Fruit fly (Drosophila melanogaster) whole organism, embryonic: Measurements from ENCODE around the gene cype.

Experiments
- Adf1 ChIP-seq: fragments of 200-800 bp; sonication (Bioruptor generic); IDR thresholded peaks from 2 replicates; pipeline ENCODE4 v1.3.6; 2022; ENCODE audit warnings: missing biosample characterization, missing genetic modification characterization
- Atf3 ChIP-seq: fragments of 200-800 bp; sonication (Bioruptor generic); optimal IDR thresholded peaks from 3 replicates; lab custom pipeline; 2016; ENCODE audit warnings: missing biosample characterization, missing genetic modification characterization
- Bgb ChIP-seq: fragments of 200-800 bp; sonication (Bioruptor generic); IDR thresholded peaks from 2 replicates; pipeline ENCODE4 v1.3.6; 2022; ENCODE audit warnings: missing biosample characterization, missing genetic modification characterization; ENCODE audit not compliant: partially characterized antibody
- Bteb2 ChIP-seq: fragments of 200-800 bp; sonication (Bioruptor generic); optimal IDR thresholded peaks from 2 replicates; lab custom pipeline; 2016; ENCODE audit warnings: missing biosample characterization, missing genetic modification characterization
- CG1024 ChIP-seq: fragments of 200-800 bp; sonication (Bioruptor generic); IDR thresholded peaks from 2 replicates; pipeline ENCODE4 v1.3.6; 2022; ENCODE audit warnings: missing biosample characterization, missing genetic modification characterization
- CG10267 ChIP-seq: fragments of 200-800 bp; sonication (Bioruptor generic); optimal IDR thresholded peaks from 2 replicates; lab custom pipeline; 2018; ENCODE audit warnings: missing biosample characterization, mild to moderate bottlenecking, missing genetic modification characterization, moderate library complexity
- CG12769 ChIP-seq: fragments of 200-800 bp; sonication (Bioruptor generic); optimal IDR thresholded peaks from 2 replicates; lab custom pipeline; 2019; ENCODE audit warnings: missing biosample characterization, mild to moderate bottlenecking, missing genetic modification characterization, moderate library complexity
- CG12942 ChIP-seq: fragments of 200-800 bp; sonication (Bioruptor generic); optimal IDR thresholded peaks from 3 replicates; lab custom pipeline; 2016; ENCODE audit warnings: missing biosample characterization, missing genetic modification characterization
- CG13287 ChIP-seq: fragments of 200-800 bp; sonication (Bioruptor generic); IDR thresholded peaks from 2 replicates; pipeline ENCODE4 v1.3.6; 2022; ENCODE audit warnings: missing biosample characterization, missing genetic modification characterization; ENCODE audit not compliant: partially characterized antibody
- CG15479 ChIP-seq: fragments of 200-800 bp; sonication (Bioruptor generic); optimal IDR thresholded peaks from 3 replicates; lab custom pipeline; 2019; ENCODE audit warnings: missing biosample characterization, mild to moderate bottlenecking, missing genetic modification characterization, moderate library complexity
- CG18599 ChIP-seq: fragments of 200-800 bp; sonication (Bioruptor generic); optimal IDR thresholded peaks from 3 replicates; lab custom pipeline; 2017; ENCODE audit warnings: missing biosample characterization, missing genetic modification characterization, mild to moderate bottlenecking, moderate library complexity, missing genetic modification reagents
- CG2712 ChIP-seq: fragments of 200-800 bp; optimal IDR thresholded peaks from 3 replicates; lab custom pipeline; 2019; ENCODE audit warnings: missing biosample characterization, mild to moderate bottlenecking, missing genetic modification characterization, moderate library complexity
- CG4360 ChIP-seq: fragments of 200-800 bp; sonication (Bioruptor generic); IDR thresholded peaks from 2 replicates; pipeline ENCODE4 v1.3.6; 2022; ENCODE audit warnings: missing biosample characterization, missing genetic modification characterization
- CG43689 ChIP-seq: fragments of 200-800 bp; sonication (Bioruptor generic); IDR thresholded peaks from 2 replicates; pipeline ENCODE4 v1.3.6; 2022; ENCODE audit warnings: missing biosample characterization, missing genetic modification characterization
- CG4404 ChIP-seq: fragments of 200-800 bp; sonication (Bioruptor generic); IDR thresholded peaks from 2 replicates; pipeline ENCODE4 v1.3.6; 2022; ENCODE audit warnings: missing biosample characterization, missing genetic modification characterization
- CG4854 ChIP-seq: fragments of 200-800 bp; sonication (Bioruptor generic); optimal IDR thresholded peaks from 2 replicates; lab custom pipeline; 2016; ENCODE audit warnings: missing biosample characterization, missing genetic modification characterization, inconsistent platforms
- CG6683 ChIP-seq: fragments of 200-800 bp; sonication (Bioruptor generic); optimal IDR thresholded peaks from 2 replicates; lab custom pipeline; 2017; ENCODE audit warnings: missing biosample characterization, mild to moderate bottlenecking, missing genetic modification characterization, missing genetic modification reagents
- CG6689 ChIP-seq: fragments of 200-800 bp; sonication (Bioruptor generic); IDR thresholded peaks from 2 replicates; pipeline ENCODE4 v1.3.6; 2022; ENCODE audit warnings: missing biosample characterization, missing genetic modification characterization
- CG9437 ChIP-seq: fragments of 200-800 bp; sonication (Bioruptor generic); optimal IDR thresholded peaks from 2 replicates; lab custom pipeline; 2018; ENCODE audit warnings: missing biosample characterization, mild to moderate bottlenecking, missing genetic modification characterization
- CG9609 ChIP-seq: fragments of 200-800 bp; sonication (Bioruptor generic); optimal IDR thresholded peaks from 3 replicates; lab custom pipeline; 2016; ENCODE audit warnings: missing biosample characterization, missing genetic modification characterization
- D19A ChIP-seq: fragments of 200-800 bp; optimal IDR thresholded peaks from 3 replicates; lab custom pipeline; 2019; ENCODE audit warnings: missing biosample characterization, mild to moderate bottlenecking, missing genetic modification characterization, moderate library complexity
- ERR ChIP-seq: fragments of 200-800 bp; sonication (Bioruptor generic); optimal IDR thresholded peaks from 2 replicates; lab custom pipeline; 2016; ENCODE audit warnings: missing biosample characterization, missing genetic modification characterization
- Ets65A ChIP-seq: fragments of 200-800 bp; sonication (Bioruptor generic); peaks from one replicate; lab custom pipeline; 2016; ENCODE audit warnings: missing biosample characterization, missing genetic modification characterization
- Ets97D ChIP-seq: fragments of 200-800 bp; sonication (Bioruptor generic); optimal IDR thresholded peaks from 3 replicates; lab custom pipeline; 2016; ENCODE audit warnings: missing biosample characterization, missing genetic modification characterization
- HLH3B ChIP-seq: fragments of 200-800 bp; sonication (Bioruptor generic); IDR thresholded peaks from 2 replicates; pipeline ENCODE4 v1.3.6; 2022; ENCODE audit warnings: missing biosample characterization, missing genetic modification characterization
- HLHmδ ChIP-seq: fragments of 200-800 bp; sonication (Bioruptor generic); optimal IDR thresholded peaks from 2 replicates; lab custom pipeline; 2018; ENCODE audit warnings: missing biosample characterization, mild to moderate bottlenecking, missing genetic modification characterization, moderate library complexity
- Side ChIP-seq: fragments of 200-800 bp; sonication (Bioruptor generic); optimal IDR thresholded peaks from 2 replicates; lab custom pipeline; 2016; ENCODE audit warnings: missing biosample characterization, missing genetic modification characterization
- TFAM ChIP-seq: fragments of 200-800 bp; sonication (Bioruptor generic); optimal IDR thresholded peaks from 2 replicates; lab custom pipeline; 2017; ENCODE audit warnings: missing biosample characterization, missing genetic modification characterization, inconsistent platforms
- bowl ChIP-seq: fragments of 200-800 bp; sonication (Bioruptor generic); IDR thresholded peaks from 2 replicates; pipeline ENCODE4 v1.3.6; 2022; ENCODE audit warnings: missing biosample characterization, missing genetic modification characterization
- corto ChIP-seq: fragments of 200-800 bp; sonication (Bioruptor generic); optimal IDR thresholded peaks from 2 replicates; lab custom pipeline; 2016; ENCODE audit warnings: missing biosample characterization, mild to moderate bottlenecking, missing genetic modification characterization, moderate library complexity
- dm ChIP-seq: fragments of 200-800 bp; sonication (Bioruptor generic); optimal IDR thresholded peaks from 3 replicates; lab custom pipeline; 2016; ENCODE audit warnings: missing biosample characterization, missing genetic modification characterization
- dmrt99B ChIP-seq: fragments of 200-800 bp; sonication (Bioruptor generic); optimal IDR thresholded peaks from 2 replicates; lab custom pipeline; 2018; ENCODE audit warnings: missing biosample characterization, mild to moderate bottlenecking, missing genetic modification characterization, moderate library complexity
- dysf ChIP-seq: fragments of 200-800 bp; sonication (Bioruptor generic); IDR thresholded peaks from 3 replicates; pipeline ENCODE4 v1.3.6; 2022; ENCODE audit warnings: missing biosample characterization, missing genetic modification characterization
- en ChIP-seq: fragments of 200-800 bp; sonication (Bioruptor generic); optimal IDR thresholded peaks from 2 replicates; lab custom pipeline; 2016; ENCODE audit warnings: missing biosample characterization, missing genetic modification characterization
- fd64A ChIP-seq: fragments of 200-800 bp; sonication (Bioruptor generic); optimal IDR thresholded peaks from 3 replicates; lab custom pipeline; 2018; ENCODE audit warnings: missing biosample characterization, mild to moderate bottlenecking, missing genetic modification characterization
- fu2 ChIP-seq: fragments of 200-800 bp; sonication (Bioruptor generic); optimal IDR thresholded peaks from 2 replicates; lab custom pipeline; 2016; ENCODE audit warnings: missing biosample characterization, missing genetic modification characterization
- jing ChIP-seq: fragments of 200-800 bp; sonication (Bioruptor generic); optimal IDR thresholded peaks from 2 replicates; lab custom pipeline; 2018; ENCODE audit warnings: missing biosample characterization, mild to moderate bottlenecking, missing genetic modification characterization
- lab ChIP-seq: fragments of 200-800 bp; sonication (Bioruptor generic); optimal IDR thresholded peaks from 3 replicates; lab custom pipeline; 2017; ENCODE audit warnings: missing biosample characterization, missing genetic modification characterization, mild to moderate bottlenecking, moderate library complexity, missing genetic modification reagents
- odd ChIP-seq: fragments of 200-800 bp; sonication (Bioruptor generic); optimal IDR thresholded peaks from 2 replicates; lab custom pipeline; 2017; ENCODE audit warnings: missing biosample characterization, mild to moderate bottlenecking, missing genetic modification characterization
- p53 ChIP-seq: fragments of 200-800 bp; sonication (Bioruptor generic); optimal IDR thresholded peaks from 2 replicates; lab custom pipeline; 2016; ENCODE audit warnings: missing biosample characterization, missing genetic modification characterization
- row ChIP-seq: fragments of 200-800 bp; sonication (Bioruptor generic); IDR thresholded peaks from 3 replicates; pipeline ENCODE4 v1.3.6; 2022; ENCODE audit warnings: missing biosample characterization, missing genetic modification characterization
- sens-2 ChIP-seq: fragments of 200-800 bp; sonication (Bioruptor generic); IDR thresholded peaks from 2 replicates; pipeline ENCODE4 v1.3.6; 2022; ENCODE audit warnings: missing biosample characterization, missing genetic modification characterization
- sima ChIP-seq: fragments of 200-800 bp; sonication (Bioruptor generic); optimal IDR thresholded peaks from 2 replicates; lab custom pipeline; 2016; ENCODE audit warnings: missing biosample characterization, missing genetic modification characterization
- slbo ChIP-seq: fragments of 200-800 bp; sonication (Bioruptor generic); IDR thresholded peaks from 2 replicates; pipeline ENCODE4 v1.3.6; 2022; ENCODE audit warnings: missing biosample characterization, missing genetic modification characterization
- slp2 ChIP-seq: fragments of 200-800 bp; sonication (Bioruptor generic); optimal IDR thresholded peaks from 2 replicates; lab custom pipeline; 2016; ENCODE audit warnings: missing biosample characterization, missing genetic modification characterization
- sob ChIP-seq: fragments of 200-800 bp; sonication (Bioruptor generic); IDR thresholded peaks from 2 replicates; pipeline ENCODE4 v1.3.6; 2022; ENCODE audit warnings: missing biosample characterization, missing genetic modification characterization
- stwl ChIP-seq: fragments of 200-800 bp; sonication (Bioruptor generic); optimal IDR thresholded peaks from 3 replicates; lab custom pipeline; 2018; ENCODE audit warnings: missing biosample characterization, mild to moderate bottlenecking, missing genetic modification characterization, moderate library complexity
- trem ChIP-seq: fragments of 200-800 bp; optimal IDR thresholded peaks from 3 replicates; lab custom pipeline; 2019; ENCODE audit warnings: missing biosample characterization, mild to moderate bottlenecking, missing genetic modification characterization, moderate library complexity
- wor ChIP-seq: fragments of 200-800 bp; sonication (Bioruptor generic); IDR thresholded peaks from 2 replicates; pipeline ENCODE4 v1.3.6; 2022; ENCODE audit warnings: missing biosample characterization, missing genetic modification characterization
- yki ChIP-seq: fragments of >200 bp; optimal IDR thresholded peaks from 3 replicates; lab custom pipeline; 2018

Gene cype

dm6 chr2L:5304367-5304766, 22.7 kb upstream of the cype start (continued):
- TF ChIP-seq D19A (tag; lab: Kevin White, UChicago) (no peak), Atf3 (GFP tag; lab: Kevin White, UChicago) (no peak), Ets65A (GFP tag; lab: Kevin White, UChicago) (no peak), corto (GFP tag; lab: Kevin White, UChicago) (no peak), CG1024 (GFP tag; lab: Robert Waterston, UW) (no peak), ERR (no peak), CG43689 (no peak), Ets97D (GFP tag; lab: Kevin White, UChicago) (no peak), odd (no peak), slp2 (GFP tag; lab: Kevin White, UChicago) (no peak), row (no peak), p53 (GFP tag; lab: Kevin White, UChicago) (no peak), CG10267 (tag; lab: Kevin White, UChicago) (no peak), CG12942 (GFP tag; lab: Kevin White, UChicago) (no peak), en (GFP tag; lab: Kevin White, UChicago) (no peak), lab (GFP tag; lab: Kevin White, UChicago) (peak; percentile 24)

dm6 chr2L:5305240-5305875, 21.7 kb upstream of the cype start:
- TF ChIP-seq Bgb (no peak), fd64A (no peak), Adf1 (GFP tag; lab: Robert Waterston, UW) (peak; percentile 9; the same call in 1 of the 2 replicates), sob (peak; percentile 19; the same call in 1 of the 2 replicates), yki (lab: Kevin White, UChicago) (no peak), bowl (GFP tag; lab: Robert Waterston, UW) (no peak), dmrt99B (tag; lab: Kevin White, UChicago) (no peak), CG13287 (no peak), CG15479 (GFP tag; lab: Kevin White, UChicago) (peak; percentile 48), CG6683 (GFP tag; lab: Kevin White, UChicago) (no peak), sens-2 (GFP tag; lab: Robert Waterston, UW) (peak; percentile 65; the same call in 1 of the 2 replicates), TFAM (GFP tag; lab: Kevin White, UChicago) (no peak), dysf (GFP tag; lab: Robert Waterston, UW) (no peak), HLHmδ (GFP tag; lab: Kevin White, UChicago) (no peak), HLH3B (GFP tag; lab: Robert Waterston, UW) (no peak), Bteb2 (GFP tag; lab: Kevin White, UChicago) (no peak), CG18599 (GFP tag; lab: Kevin White, UChicago) (peak; percentile 11), slbo (GFP tag; lab: Robert Waterston, UW) (no peak), CG2712 (tag; lab: Kevin White, UChicago) (no peak), fu2 (GFP tag; lab: Kevin White, UChicago) (no peak), sima (GFP tag; lab: Kevin White, UChicago) (no peak), CG6689 (0 out of 2 replicates have a peak, but pooled peaks have one; percentile 6), dm (GFP tag; lab: Kevin White, UChicago) (peak; percentile 29), CG9609 (GFP tag; lab: Kevin White, UChicago) (no peak), trem (peak; percentile 19), jing (GFP tag; lab: Kevin White, UChicago) (no peak), CG12769 (tag; lab: Kevin White, UChicago) (no peak), wor (GFP tag; lab: Robert Waterston, UW) (no peak), CG9437 (GFP tag; lab: Kevin White, UChicago) (no peak), ERR (peak; percentile 10), corto (GFP tag; lab: Kevin White, UChicago) (peak; percentile 87), stwl (no peak), CG4404 (no peak), Side (GFP tag; lab: Kevin White, UChicago) (peak; percentile 10), CG4360 (peak; percentile 29; the same call in 1 of the 2 replicates), CG4854 (GFP tag; lab: Kevin White, UChicago) (no peak)
